Worm (Caenorhabditis elegans): ENCODE measurements around the gene scpl-4.

- TF ChIP-seq pqm-1 (tag; optimal IDR thresholded peaks at IDR 0.05) (no peak), hlh-6 (tag; optimal IDR thresholded peaks at IDR 0.05) (no peak), sox-4 (tag; optimal IDR thresholded peaks at IDR 0.05) (no peak), ceh-6 (GFP tag; optimal IDR thresholded peaks at IDR 0.05) (no peak), ceh-19 (GFP tag; optimal IDR thresholded peaks at IDR 0.05) (no peak), ref-2 (tag; optimal IDR thresholded peaks at IDR 0.05) (no peak), pax-1 (tag; optimal IDR thresholded peaks at IDR 0.05) (no peak)
Observed at ce11 chrV:10557094-10557493, 41.8 kb upstream of the scpl-4 start.

Measured in whole organism, late embryonic.